Fruit fly (Drosophila melanogaster) S2 (cell line): Measurements from ENCODE around the gene Cpr76Ba.

ENCODE experiments used
- CG8478 ChIP-seq: fragments of >200 bp; optimal IDR thresholded peaks from 2 replicates; lab custom pipeline; 2018
- CTCF ChIP-seq, 2 experiments: fragments of >200 bp; optimal IDR thresholded peaks; 2 replicates each; lab custom pipeline; 2018

dm6 chr3L:19557197-19557995, 39.3 kb upstream of the Cpr76Ba start:
- TF ChIP-seq CG8478 = no peak
- no peak for TF ChIP-seq CTCF (optimal IDR thresholded peaks at IDR 0.05; lab: Kevin White, UChicago)
